Fruit fly (Drosophila melanogaster) whole organism, embryonic: ENCODE data around the gene Lrr47.

Experiments used
- Aef1 ChIP-seq: fragments of 200-800 bp; sonication (Bioruptor generic); IDR thresholded peaks from 3 replicates; pipeline ENCODE4 v1.3.6; 2022; ENCODE audit warnings: missing biosample characterization, missing genetic modification characterization
- Awh ChIP-seq: fragments of 200-800 bp; sonication (Bioruptor generic); IDR thresholded peaks from 2 replicates; pipeline ENCODE4, ENCODE4 v1.3.6; 2022; ENCODE audit warnings: missing biosample characterization, missing genetic modification characterization
- B-H2 ChIP-seq: fragments of 200-800 bp; sonication (Bioruptor generic); optimal IDR thresholded peaks from 2 replicates; lab custom pipeline; 2018; ENCODE audit warnings: missing biosample characterization, mild to moderate bottlenecking, missing genetic modification characterization
- BtbVII ChIP-seq: fragments of 200-800 bp; sonication (Bioruptor generic); optimal IDR thresholded peaks from 3 replicates; lab custom pipeline; 2017; ENCODE audit warnings: missing biosample characterization, mild to moderate bottlenecking, missing genetic modification characterization
- CG10147 ChIP-seq: fragments of 200-800 bp; sonication (Bioruptor generic); optimal IDR thresholded peaks from 2 replicates; lab custom pipeline; 2019; ENCODE audit warnings: missing biosample characterization, mild to moderate bottlenecking, missing genetic modification characterization, moderate library complexity
- CG10366 ChIP-seq: fragments of 200-800 bp; sonication (Bioruptor generic); IDR thresholded peaks from 2 replicates; pipeline ENCODE4 v1.3.6; 2022; ENCODE audit warnings: missing biosample characterization, missing genetic modification characterization
- CG10543 ChIP-seq: fragments of 200-800 bp; sonication (Bioruptor generic); optimal IDR thresholded peaks from 3 replicates; lab custom pipeline; 2017; ENCODE audit warnings: missing biosample characterization, mild to moderate bottlenecking, missing genetic modification characterization, moderate library complexity
- CG11504 ChIP-seq: fragments of 200-800 bp; sonication (Bioruptor generic); optimal IDR thresholded peaks from 3 replicates; lab custom pipeline; 2019; ENCODE audit warnings: missing biosample characterization, mild to moderate bottlenecking, missing genetic modification characterization, moderate library complexity
- CG14014 ChIP-seq: fragments of 200-800 bp; sonication (Bioruptor generic); IDR thresholded peaks from 2 replicates; pipeline ENCODE4 v1.3.6; 2022; ENCODE audit warnings: missing biosample characterization, missing genetic modification characterization
- CG15479 ChIP-seq: fragments of 200-800 bp; sonication (Bioruptor generic); optimal IDR thresholded peaks from 3 replicates; lab custom pipeline; 2019; ENCODE audit warnings: missing biosample characterization, mild to moderate bottlenecking, missing genetic modification characterization, moderate library complexity
- CG1647 ChIP-seq: fragments of 200-800 bp; sonication (Bioruptor generic); optimal IDR thresholded peaks from 3 replicates; lab custom pipeline; 2016; ENCODE audit warnings: missing biosample characterization, missing genetic modification characterization
- CG2199 ChIP-seq: fragments of 200-800 bp; sonication (Bioruptor generic); IDR thresholded peaks from 3 replicates; pipeline ENCODE4 v1.3.6; 2022; ENCODE audit warnings: missing biosample characterization, missing genetic modification characterization
- CG2202 ChIP-seq: fragments of 200-800 bp; sonication (Bioruptor generic); optimal IDR thresholded peaks from 2 replicates; lab custom pipeline; 2018; ENCODE audit warnings: missing biosample characterization, mild to moderate bottlenecking, missing genetic modification characterization
- CG34376 ChIP-seq: fragments of 200-800 bp; sonication (Bioruptor generic); optimal IDR thresholded peaks from 2 replicates; lab custom pipeline; 2018; ENCODE audit warnings: missing biosample characterization, mild to moderate bottlenecking, missing genetic modification characterization
- CG3995 ChIP-seq: fragments of 200-800 bp; sonication (Bioruptor generic); optimal IDR thresholded peaks from 3 replicates; lab custom pipeline; 2016; ENCODE audit warnings: missing biosample characterization, missing genetic modification characterization
- CG42726 ChIP-seq: fragments of 200-800 bp; sonication (Bioruptor generic); IDR thresholded peaks from 2 replicates; pipeline ENCODE4 v1.3.6; 2022; ENCODE audit warnings: missing biosample characterization, missing genetic modification characterization; ENCODE audit not compliant: partially characterized antibody
- CG7372 ChIP-seq: fragments of 200-800 bp; sonication (Bioruptor generic); IDR thresholded peaks from 2 replicates; pipeline ENCODE4 v1.3.6; 2022; ENCODE audit warnings: missing biosample characterization, missing genetic modification characterization
- Dip2 ChIP-seq: fragments of 200-800 bp; sonication (Bioruptor generic); IDR thresholded peaks from 2 replicates; pipeline ENCODE4 v1.3.6; 2022; ENCODE audit warnings: missing biosample characterization, missing genetic modification characterization
- Eip74EF ChIP-seq, 2 experiments: fragments of 200-800 bp in 1 of 2; fragments of >200 bp in 1 of 2; sonication (Bioruptor generic) in 1 of 2; optimal IDR thresholded peaks; 2 replicates each; lab custom pipeline; 2017 to 2019; ENCODE audit warnings: missing biosample characterization in 2 of 2, missing genetic modification characterization in 2 of 2, mild to moderate bottlenecking in 1 of 2, moderate library complexity in 1 of 2
- HLH3B ChIP-seq: fragments of 200-800 bp; sonication (Bioruptor generic); IDR thresholded peaks from 2 replicates; pipeline ENCODE4 v1.3.6; 2022; ENCODE audit warnings: missing biosample characterization, missing genetic modification characterization
- Hr78 ChIP-seq, 2 experiments: fragments of 200-800 bp in 1 of 2; fragments of >200 bp in 1 of 2; sonication (Bioruptor generic) in 1 of 2; optimal IDR thresholded peaks; 2 replicates each; lab custom pipeline; 2017 to 2019; ENCODE audit warnings: missing biosample characterization in 2 of 2, missing genetic modification characterization in 2 of 2, mild to moderate bottlenecking in 1 of 2, moderate library complexity in 1 of 2
- Mrtf ChIP-seq: fragments of 200-800 bp; sonication (Bioruptor generic); IDR thresholded peaks from 3 replicates; pipeline ENCODE4 v1.3.6; 2022; ENCODE audit warnings: missing biosample characterization, missing genetic modification characterization
- Pdp1 ChIP-seq, 2 experiments: fragments of 200-800 bp; sonication (Bioruptor generic); optimal IDR thresholded peaks; 3 replicates each; lab custom pipeline; 2016; ENCODE audit warnings: missing biosample characterization in 2 of 2, missing genetic modification characterization in 2 of 2, mild to moderate bottlenecking in 1 of 2, moderate library complexity in 1 of 2
- Rx ChIP-seq: fragments of 200-800 bp; sonication (Bioruptor generic); IDR thresholded peaks from 2 replicates; pipeline ENCODE4 v1.3.6; 2022; ENCODE audit warnings: missing biosample characterization, missing genetic modification characterization
- Sox102F ChIP-seq: fragments of 200-800 bp; sonication (Bioruptor generic); optimal IDR thresholded peaks from 2 replicates; lab custom pipeline; 2018; ENCODE audit warnings: missing biosample characterization, mild to moderate bottlenecking, missing genetic modification characterization, moderate library complexity
- Sry-β ChIP-seq: fragments of 200-800 bp; sonication (Bioruptor generic); optimal IDR thresholded peaks from 2 replicates; lab custom pipeline; 2018; ENCODE audit warnings: missing biosample characterization, mild to moderate bottlenecking, missing genetic modification characterization, moderate library complexity
- Ssrp ChIP-seq: fragments of 200-800 bp; sonication (Bioruptor generic); optimal IDR thresholded peaks from 2 replicates; lab custom pipeline; 2018; ENCODE audit warnings: missing biosample characterization, mild to moderate bottlenecking, missing genetic modification characterization, moderate library complexity
- aop ChIP-seq: fragments of 200-800 bp; sonication (Bioruptor generic); IDR thresholded peaks from 2 replicates; pipeline ENCODE4 v1.3.6; 2022; ENCODE audit warnings: missing biosample characterization, missing genetic modification characterization
- bowl ChIP-seq: fragments of 200-800 bp; sonication (Bioruptor generic); IDR thresholded peaks from 2 replicates; pipeline ENCODE4 v1.3.6; 2022; ENCODE audit warnings: missing biosample characterization, missing genetic modification characterization
- cato ChIP-seq: fragments of 200-800 bp; sonication (Bioruptor generic); optimal IDR thresholded peaks from 2 replicates; lab custom pipeline; 2016; ENCODE audit warnings: missing biosample characterization, missing genetic modification characterization, borderline replicate concordance
- cg ChIP-seq: fragments of 200-800 bp; sonication (Bioruptor generic); optimal IDR thresholded peaks from 3 replicates; lab custom pipeline; 2019; ENCODE audit warnings: missing biosample characterization, mild to moderate bottlenecking, missing genetic modification characterization, moderate library complexity
- chinmo ChIP-seq: fragments of 200-800 bp; sonication (Bioruptor generic); IDR thresholded peaks from 4 replicates; pipeline ENCODE4 v1.3.6; 2022; ENCODE audit warnings: missing biosample characterization, missing genetic modification characterization; ENCODE audit not compliant: partially characterized antibody
- chm ChIP-seq: fragments of 200-800 bp; sonication (Bioruptor generic); IDR thresholded peaks from 2 replicates; pipeline ENCODE4 v1.3.6; 2022; ENCODE audit warnings: missing biosample characterization, missing genetic modification characterization
- corto ChIP-seq: fragments of 200-800 bp; sonication (Bioruptor generic); optimal IDR thresholded peaks from 2 replicates; lab custom pipeline; 2016; ENCODE audit warnings: missing biosample characterization, mild to moderate bottlenecking, missing genetic modification characterization, moderate library complexity
- crc ChIP-seq: fragments of 200-800 bp; sonication (Bioruptor generic); optimal IDR thresholded peaks from 2 replicates; lab custom pipeline; 2016; ENCODE audit warnings: missing biosample characterization, missing genetic modification characterization
- croc ChIP-seq: fragments of 200-800 bp; sonication (Bioruptor generic); conservative IDR thresholded peaks from 3 replicates; pipeline ENCODE4 v1.3.6; 2022; ENCODE audit warnings: missing biosample characterization, missing genetic modification characterization
- crp ChIP-seq, 2 experiments: fragments of 200-800 bp; sonication (Bioruptor generic); optimal IDR thresholded peaks; 2 replicates in 1 of 2; 3 replicates in 1 of 2; lab custom pipeline; 2017; ENCODE audit warnings: missing biosample characterization in 2 of 2, missing genetic modification characterization in 2 of 2, mild to moderate bottlenecking in 1 of 2, moderate library complexity in 1 of 2
- cwo ChIP-seq: fragments of 200-800 bp; sonication (Bioruptor generic); optimal IDR thresholded peaks from 3 replicates; lab custom pipeline; 2017; ENCODE audit warnings: missing biosample characterization, missing genetic modification characterization, mild to moderate bottlenecking, moderate library complexity, missing genetic modification reagents
- exex ChIP-seq: fragments of 200-800 bp; sonication (Bioruptor generic); optimal IDR thresholded peaks from 4 replicates; lab custom pipeline; 2018; ENCODE audit warnings: missing biosample characterization, mild to moderate bottlenecking, missing genetic modification characterization, moderate library complexity
- ftz-f1 ChIP-seq: fragments of 200-800 bp; sonication (Bioruptor generic); optimal IDR thresholded peaks from 2 replicates; lab custom pipeline; 2016; ENCODE audit warnings: missing biosample characterization, missing genetic modification characterization
- hkb ChIP-seq, 2 experiments: fragments of 200-800 bp in 1 of 2; fragments of >200 bp in 1 of 2; sonication (Bioruptor generic) in 1 of 2; IDR thresholded peaks in 1 of 2; optimal IDR thresholded peaks in 1 of 2; 2 replicates each; pipeline versions ENCODE4 v1.3.6 to Lab custom; 2017 to 2022; ENCODE audit warnings: missing biosample characterization in 1 of 2, missing genetic modification characterization in 1 of 2
- hth ChIP-seq: fragments of >200 bp; optimal IDR thresholded peaks from 2 replicates; lab custom pipeline; 2017; ENCODE audit warnings: inconsistent platforms
- kah ChIP-seq: fragments of 200-800 bp; sonication (Bioruptor generic); optimal IDR thresholded peaks from 2 replicates; lab custom pipeline; 2018; ENCODE audit warnings: missing biosample characterization, mild to moderate bottlenecking, missing genetic modification characterization
- pita ChIP-seq: fragments of 200-800 bp; sonication (Bioruptor generic); optimal IDR thresholded peaks from 2 replicates; lab custom pipeline; 2017; ENCODE audit warnings: missing biosample characterization, mild to moderate bottlenecking, missing genetic modification characterization
- sug ChIP-seq: fragments of 200-800 bp; optimal IDR thresholded peaks from 2 replicates; lab custom pipeline; 2019; ENCODE audit warnings: missing biosample characterization, mild to moderate bottlenecking, missing genetic modification characterization, moderate library complexity
- trem ChIP-seq: fragments of 200-800 bp; optimal IDR thresholded peaks from 3 replicates; lab custom pipeline; 2019; ENCODE audit warnings: missing biosample characterization, mild to moderate bottlenecking, missing genetic modification characterization, moderate library complexity
- yki ChIP-seq: fragments of >200 bp; optimal IDR thresholded peaks from 3 replicates; lab custom pipeline; 2018

The Lrr47 gene

DNA sequence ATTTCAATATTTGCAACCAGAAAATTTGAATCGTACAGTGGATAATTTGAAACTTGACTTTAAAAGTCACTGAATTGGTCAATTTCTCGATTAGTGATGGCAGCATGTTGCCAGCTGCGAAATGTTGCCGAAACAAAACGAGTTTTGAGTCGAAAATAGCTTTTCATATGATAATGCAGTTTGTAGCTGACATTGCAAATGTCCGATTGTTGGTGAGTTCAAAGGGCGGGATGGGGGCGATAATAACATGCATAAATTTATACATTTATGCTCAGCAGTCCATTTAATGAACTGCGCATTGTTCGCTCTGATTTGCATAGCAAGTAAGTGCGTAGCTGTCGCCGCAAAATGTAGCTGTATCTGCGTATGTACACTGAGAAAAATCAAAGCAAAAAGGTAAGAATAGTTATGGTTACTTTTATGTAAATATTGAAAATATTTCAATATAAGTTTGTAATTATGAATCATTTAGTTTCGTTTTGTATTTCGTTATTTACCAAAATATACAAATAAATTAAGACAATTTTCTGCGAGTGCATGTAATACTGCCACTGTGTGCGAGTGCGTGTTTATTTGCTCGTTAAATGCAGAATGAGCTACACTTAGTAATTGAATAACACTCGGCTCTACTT is 9.9 kb downstream of the Lrr47 start, which contains the start of gene Lip4 (continued):
- TF ChIP-seq hkb (optimal IDR thresholded peaks at IDR 0.05; lab: Kevin White, UChicago), result no peak
- TF ChIP-seq hkb (GFP tag; IDR thresholded peaks at IDR 0.05; lab: Robert Waterston, UW), result peak; percentile 82
- TF ChIP-seq CG3995 (GFP tag; lab: Kevin White, UChicago), result peak; percentile 7
- TF ChIP-seq aop (GFP tag; lab: Robert Waterston, UW), result no peak
- peak; percentile 86 for TF ChIP-seq Sox102F (GFP tag; lab: Kevin White, UChicago)
- peak; percentile 53; the same call in 1 of the 3 replicates for TF ChIP-seq Mrtf
- peak; percentile 41 for TF ChIP-seq CG1647
- peak; percentile 43; the same call in 2 of the 3 replicates for TF ChIP-seq croc (GFP tag; lab: Robert Waterston, UW)
- no peak for TF ChIP-seq Dip2 (GFP tag; lab: Robert Waterston, UW)
- TF ChIP-seq CG14014 (GFP tag; lab: Robert Waterston, UW), result peak; percentile 82
- no peak for TF ChIP-seq exex (tag; lab: Kevin White, UChicago)
- TF ChIP-seq CG2199 (GFP tag; lab: Robert Waterston, UW), result 0 out of 3 replicates have a peak, but pooled peaks have one; percentile 22
- peak; percentile 83 for TF ChIP-seq CG7372 (GFP tag; lab: Robert Waterston, UW)
- TF ChIP-seq Eip74EF (GFP tag; optimal IDR thresholded peaks at IDR 0.05; lab: Kevin White, UChicago), result peak in 1 of 2 experiments; percentile 67
- TF ChIP-seq, all 482 proteins: peak for 305

DNA sequence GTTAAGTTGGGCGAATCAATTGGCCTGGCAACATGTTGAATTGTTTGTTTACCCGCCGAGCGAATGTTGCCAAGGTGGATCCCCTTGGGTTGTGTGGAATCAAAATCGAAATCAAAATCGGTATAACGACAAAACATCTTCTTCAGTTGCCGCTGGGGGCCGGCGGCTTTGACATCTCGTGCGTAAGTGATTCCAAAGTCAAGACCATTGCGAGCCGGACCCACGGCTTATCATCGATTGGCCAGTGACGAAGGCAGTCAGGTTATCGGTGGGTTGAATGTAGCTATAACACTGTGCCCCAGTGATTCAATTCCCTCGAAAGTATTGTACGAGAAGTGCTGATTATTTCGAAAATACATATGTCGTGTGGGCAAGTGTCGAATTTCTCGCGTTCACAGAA is 11.8 kb downstream of the Lrr47 start:
- TF ChIP-seq CG34376 (GFP tag; lab: Kevin White, UChicago) (peak; percentile 83), Hr78 (GFP tag; optimal IDR thresholded peaks at IDR 0.05; lab: Kevin White, UChicago) (peak in 1 of 2 experiments; percentile 54), CG2199 (GFP tag; lab: Robert Waterston, UW) (peak; percentile 71; the same call in 1 of the 3 replicates), corto (GFP tag; lab: Kevin White, UChicago) (no peak), ftz-f1 (peak; percentile 81), Pdp1 (GFP tag; optimal IDR thresholded peaks at IDR 0.05; lab: Kevin White, UChicago) (peak in 1 of 2 experiments; percentile 77), CG10543 (GFP tag; lab: Kevin White, UChicago) (peak; percentile 23), B-H2 (GFP tag; lab: Kevin White, UChicago) (no peak), sug (peak; percentile 97), CG11504 (tag; lab: Kevin White, UChicago) (peak; percentile 98), Awh (GFP tag; lab: Robert Waterston, UW) (0 out of 2 replicates have a peak, but pooled peaks have one; percentile 22), cato (no peak), chinmo (GFP tag; lab: Robert Waterston, UW) (0 out of 4 replicates have a peak, but pooled peaks have one; percentile 32), cg (no peak), crp (GFP tag; optimal IDR thresholded peaks at IDR 0.05; lab: Kevin White, UChicago) (no peak), Aef1 (GFP tag; lab: Robert Waterston, UW) (no peak), bowl (no peak), CG42726 (0 out of 2 replicates have a peak, but pooled peaks have one; percentile 15), cwo (GFP tag; lab: Kevin White, UChicago) (peak; percentile 90), CG15479 (GFP tag; lab: Kevin White, UChicago) (peak; percentile 48)

DNA sequence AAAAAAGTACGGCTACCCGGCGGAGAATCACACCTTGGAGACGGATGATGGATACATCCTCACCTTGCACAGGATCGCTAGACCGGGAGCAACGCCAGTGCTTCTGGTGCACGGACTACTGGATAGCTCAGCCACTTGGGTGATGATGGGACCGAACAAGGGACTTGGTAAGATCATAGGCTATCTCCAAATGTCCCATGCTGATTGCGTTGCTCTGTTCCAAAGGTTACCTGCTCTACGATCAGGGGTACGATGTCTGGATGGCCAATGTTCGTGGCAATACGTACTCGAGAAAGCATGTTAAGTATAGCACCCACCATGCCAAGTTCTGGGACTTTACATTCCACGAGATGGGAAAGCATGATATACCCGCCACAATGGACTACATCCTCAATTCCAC is 13.0 kb downstream of the Lrr47 start:
- no peak for TF ChIP-seq HLH3B (GFP tag; lab: Robert Waterston, UW)
- TF ChIP-seq CG10366 (GFP tag; lab: Robert Waterston, UW), result no peak
- TF ChIP-seq Ssrp, result no peak
- TF ChIP-seq CG10147 (GFP tag; lab: Kevin White, UChicago), result no peak
- TF ChIP-seq BtbVII (GFP tag; lab: Kevin White, UChicago), result no peak
- no peak for TF ChIP-seq hth (lab: Kevin White, UChicago)
- no peak for TF ChIP-seq CG2202 (tag; lab: Kevin White, UChicago)
- no peak for TF ChIP-seq pita (GFP tag; lab: Kevin White, UChicago)
- no peak for TF ChIP-seq yki (lab: Kevin White, UChicago)
- TF ChIP-seq chinmo (GFP tag; lab: Robert Waterston, UW), result no peak
- no peak for TF ChIP-seq crc
- TF ChIP-seq trem (tag; lab: Kevin White, UChicago), result no peak
- no peak for TF ChIP-seq CG34376 (GFP tag; lab: Kevin White, UChicago)
- TF ChIP-seq Rx (GFP tag; lab: Robert Waterston, UW), result no peak
- TF ChIP-seq Sry-β (GFP tag; lab: Kevin White, UChicago), result no peak
- TF ChIP-seq chm (GFP tag; lab: Robert Waterston, UW), result no peak
- TF ChIP-seq kah, result no peak
